Worm (Caenorhabditis elegans) whole organism, midembryonic: ENCODE results near the gene T28D6.7.

Experiments
- T22C8.4 ChIP-seq: fragments of 200-800 bp; sonication (Bioruptor generic); IDR thresholded peaks from 2 replicates; pipeline ENCODE4 v1.3.6; 2022; ENCODE audit warnings: missing genetic modification characterization, missing compliant biosample characterization
- cog-1 ChIP-seq: sonication (generic microtip); optimal IDR thresholded peaks from 2 replicates; lab custom pipeline; 2016; ENCODE audit warnings: missing genetic modification characterization, missing compliant biosample characterization
- flt-1 ChIP-seq: fragments of 200-800 bp; sonication (Bioruptor generic); IDR thresholded peaks from 2 replicates; pipeline ENCODE4 v1.3.6; 2022; ENCODE audit warnings: missing genetic modification characterization, missing compliant biosample characterization
- klf-2 ChIP-seq: fragments of 200-800 bp; sonication (Bioruptor generic); conservative IDR thresholded peaks from 2 replicates; pipeline ENCODE4 v1.3.6; 2022; ENCODE audit warnings: missing genetic modification reagents, missing genetic modification characterization, missing compliant biosample characterization
- med-1 ChIP-seq: sonication (generic microtip); optimal IDR thresholded peaks from 2 replicates; lab custom pipeline; 2017; ENCODE audit warnings: missing genetic modification characterization, mild to moderate bottlenecking, missing compliant biosample characterization, antibody characterized with exemption, missing genetic modification reagents; ENCODE audit not compliant: insufficient read depth
- ref-1 ChIP-seq: fragments of 200-800 bp; sonication (Bioruptor generic); conservative IDR thresholded peaks from 2 replicates; pipeline ENCODE4 v1.3.6; 2022; ENCODE audit warnings: missing genetic modification reagents, missing genetic modification characterization, missing compliant biosample characterization
- tab-1 ChIP-seq: fragments of 200-800 bp; sonication (Bioruptor generic); IDR thresholded peaks from 2 replicates; pipeline ENCODE4 v1.3.6; 2022; ENCODE audit warnings: missing genetic modification characterization, missing compliant biosample characterization
- ztf-23 ChIP-seq: fragments of 200-800 bp; sonication (Bioruptor generic); IDR thresholded peaks from 2 replicates; pipeline ENCODE4 v1.3.6; 2022; ENCODE audit warnings: missing genetic modification reagents, missing genetic modification characterization, missing compliant biosample characterization
- ztf-29 ChIP-seq: fragments of 200-800 bp; sonication (Bioruptor generic); IDR thresholded peaks from 2 replicates; pipeline ENCODE4 v1.3.6; 2022; ENCODE audit warnings: missing genetic modification reagents, missing genetic modification characterization, missing compliant biosample characterization

DNA sequence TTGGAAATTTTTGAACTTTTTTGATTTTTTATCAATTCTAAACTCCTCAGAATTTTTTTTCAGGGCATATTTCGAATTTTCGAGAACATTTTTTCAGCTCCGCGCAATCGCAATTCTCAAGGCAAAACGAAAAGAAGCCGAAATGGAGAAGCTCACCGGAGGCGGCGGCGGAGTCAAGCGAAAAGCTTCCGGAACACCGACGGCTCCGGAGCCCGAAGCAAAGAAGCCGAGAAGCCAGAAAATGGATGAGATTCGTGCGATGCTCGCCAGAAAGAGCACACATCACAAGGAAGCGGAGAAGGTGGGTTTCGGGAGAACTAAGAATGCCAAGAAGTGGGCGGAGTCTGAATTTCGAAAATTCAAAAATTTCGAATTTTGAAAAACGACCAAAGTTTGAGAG, 22.2 kb downstream of the T28D6.7 start:
- TF ChIP-seq klf-2 (GFP tag; lab: Robert Waterston, UW) = no peak
- no peak for TF ChIP-seq ref-1 (GFP tag; lab: Robert Waterston, UW)
- no peak for TF ChIP-seq T22C8.4 (GFP tag; lab: Robert Waterston, UW)
- TF ChIP-seq cog-1 (tag; lab: Kevin White, UChicago) = no peak
- no peak for TF ChIP-seq med-1 (GFP tag; lab: Kevin White, UChicago)
- TF ChIP-seq ztf-23 = no peak
- no peak for TF ChIP-seq flt-1 (GFP tag; lab: Robert Waterston, UW)
- no peak for TF ChIP-seq ztf-29 (GFP tag; lab: Robert Waterston, UW)
- TF ChIP-seq tab-1 (GFP tag; lab: Robert Waterston, UW) = no peak
